Worm (Caenorhabditis elegans) whole organism, young adult: ENCODE measurements around the gene R13A5.10.

ENCODE experiments used
- Y79H2A.3 ChIP-seq: fragments of 200-800 bp; sonication (Bioruptor generic); conservative IDR thresholded peaks from 2 replicates; pipeline ENCODE4 v1.3.6; 2022; ENCODE audit warnings: missing genetic modification reagents, missing genetic modification characterization, missing compliant biosample characterization
- Y95B8A.8 ChIP-seq: fragments of 200-800 bp; sonication (Bioruptor generic); IDR thresholded peaks from 2 replicates; pipeline ENCODE4 v1.3.6; 2022; ENCODE audit warnings: missing genetic modification reagents, missing genetic modification characterization, missing compliant biosample characterization
- ama-1 ChIP-seq, 3 experiments: fragments of 150-350 bp in 1 of 3; sonication (generic microtip) in 2 of 3; optimal IDR thresholded peaks; 2 replicates each; lab custom pipeline; 2014 to 2018; ENCODE audit warnings: missing biosample characterization in 2 of 3, missing genetic modification characterization in 2 of 3, missing genetic modification reagents in 2 of 3
- athp-1 ChIP-seq: sonication (generic microtip); optimal IDR thresholded peaks from 2 replicates; lab custom pipeline; 2017; ENCODE audit warnings: mild to moderate bottlenecking, missing genetic modification characterization, missing compliant biosample characterization
- attf-6 ChIP-seq: fragments of 200-800 bp; sonication (Bioruptor generic); IDR thresholded peaks from 2 replicates; pipeline ENCODE4 v1.3.6; 2022; ENCODE audit warnings: missing genetic modification reagents, missing genetic modification characterization, missing compliant biosample characterization
- dpl-1 ChIP-seq: fragments of 150-350 bp; optimal IDR thresholded peaks from 2 replicates; lab custom pipeline; 2014; ENCODE audit warnings: missing biosample characterization, missing genetic modification reagents, missing genetic modification characterization
- lin-35 ChIP-seq, 3 experiments: fragments of 150-350 bp in 2 of 3; sonication (generic microtip) in 1 of 3; optimal IDR thresholded peaks; 2 replicates each; lab custom pipeline; 2014 to 2018; ENCODE audit warnings: missing biosample characterization in 3 of 3, missing genetic modification characterization in 3 of 3, missing genetic modification reagents in 3 of 3
- nhr-179 ChIP-seq: sonication (generic microtip); optimal IDR thresholded peaks from 2 replicates; lab custom pipeline; 2016; ENCODE audit warnings: mild to moderate bottlenecking, missing genetic modification characterization, missing compliant biosample characterization
- rcor-1 ChIP-seq: fragments of 200-800 bp; sonication (Bioruptor generic); IDR thresholded peaks from 2 replicates; pipeline ENCODE4 v1.3.6; 2022; ENCODE audit warnings: missing genetic modification reagents, missing genetic modification characterization, missing compliant biosample characterization
- unc-62 ChIP-seq: fragments of 150-350 bp; optimal IDR thresholded peaks from 2 replicates; lab custom pipeline; 2014; ENCODE audit warnings: missing biosample characterization, missing genetic modification reagents, missing genetic modification characterization
- ztf-28 ChIP-seq: fragments of 200-800 bp; sonication (Bioruptor generic); IDR thresholded peaks from 2 replicates; pipeline ENCODE4 v1.3.6; 2022; ENCODE audit warnings: missing genetic modification reagents, missing genetic modification characterization, missing compliant biosample characterization

DNA sequence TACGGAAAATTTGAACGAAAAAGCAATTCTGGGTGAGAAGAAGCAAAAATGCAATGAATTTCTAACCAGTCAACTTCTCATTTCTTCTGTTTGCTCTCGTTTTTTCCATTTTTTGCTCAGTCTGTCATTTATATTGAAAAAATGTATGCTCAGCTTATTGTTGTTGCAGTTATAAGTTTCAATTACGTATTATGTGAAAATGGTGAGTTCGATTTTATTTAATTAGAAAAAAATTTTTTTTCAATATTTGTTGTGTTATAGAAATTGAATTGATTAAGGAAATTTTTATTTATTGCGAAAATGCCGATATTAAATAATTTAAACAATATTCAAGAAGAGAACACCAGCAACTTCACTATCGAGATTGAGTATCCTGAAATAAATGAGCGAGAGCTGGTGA is 20.9 kb downstream of the R13A5.10 start, which contains the start of gene lgc-12:
- TF ChIP-seq ama-1 (optimal IDR thresholded peaks at IDR 0.05; lab: Kevin White, UChicago): no peak
- no peak for TF ChIP-seq ama-1 (GFP tag; optimal IDR thresholded peaks at IDR 0.05; lab: Kevin White, UChicago)
- no peak for TF ChIP-seq lin-35 (GFP tag; optimal IDR thresholded peaks at IDR 0.05; lab: Kevin White, UChicago)
- no peak for TF ChIP-seq Y95B8A.8 (GFP tag; lab: Robert Waterston, UW)
- no peak for TF ChIP-seq dpl-1
- TF ChIP-seq unc-62 (GFP tag; lab: Kevin White, UChicago): no peak
- TF ChIP-seq nhr-179 (tag; lab: Kevin White, UChicago): no peak
- TF ChIP-seq ztf-28 (GFP tag; lab: Robert Waterston, UW): no peak
- TF ChIP-seq athp-1 (tag; lab: Kevin White, UChicago): no peak
- no peak for TF ChIP-seq attf-6 (GFP tag; lab: Robert Waterston, UW)
- no peak for TF ChIP-seq Y79H2A.3 (GFP tag; lab: Robert Waterston, UW)
- TF ChIP-seq rcor-1 (GFP tag; lab: Robert Waterston, UW): no peak
